Worm (Caenorhabditis elegans): ENCODE data around the gene F26F2.8.

DNA sequence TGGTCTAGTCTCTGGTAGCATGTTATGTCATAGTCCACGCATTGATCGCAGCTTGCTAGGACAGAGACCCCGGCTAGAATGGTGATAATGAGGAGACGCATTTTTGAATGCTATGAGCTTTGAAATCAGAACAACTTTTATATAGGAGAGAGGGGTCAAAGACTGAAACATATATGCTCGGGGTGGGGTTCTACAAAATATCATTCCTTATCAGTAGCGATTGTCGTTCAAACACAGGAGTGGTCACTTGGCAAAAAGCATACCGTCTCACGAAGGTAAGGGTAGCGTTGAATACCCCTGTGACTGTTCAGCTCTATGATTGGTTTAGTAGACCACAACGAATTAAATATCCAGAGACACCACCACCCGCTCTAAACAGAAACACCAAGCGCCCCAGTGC, 17.7 kb downstream of the F26F2.8 start, which contains the start of gene F46B3.1:
- TF ChIP-seq nhr-237 (tag; optimal IDR thresholded peaks at IDR 0.05), result no peak
- no peak for TF ChIP-seq mdl-1 (tag; optimal IDR thresholded peaks at IDR 0.05)
- no peak for TF ChIP-seq C34F6.9 (tag; optimal IDR thresholded peaks at IDR 0.05)
- TF ChIP-seq unc-62 (GFP tag; optimal IDR thresholded peaks at IDR 0.05), result no peak
- no peak for TF ChIP-seq nhr-12 (tag; optimal IDR thresholded peaks at IDR 0.05)
- no peak for TF ChIP-seq unc-55 (GFP tag; optimal IDR thresholded peaks at IDR 0.05)
- no peak for TF ChIP-seq ama-1 (optimal IDR thresholded peaks at IDR 0.05)
- no peak for TF ChIP-seq elt-1 (tag; optimal IDR thresholded peaks at IDR 0.05)
- TF ChIP-seq fos-1 (tag; optimal IDR thresholded peaks at IDR 0.05), result no peak
- TF ChIP-seq nhr-77 (tag; optimal IDR thresholded peaks at IDR 0.05), result no peak
- no peak for TF ChIP-seq blmp-1 (tag; optimal IDR thresholded peaks at IDR 0.05; ENCODE audit: insufficient read depth)
- no peak for TF ChIP-seq lin-11 (tag; optimal IDR thresholded peaks at IDR 0.05)
